Worm (Caenorhabditis elegans) whole organism, late embryonic: ENCODE results near the gene lst-4.

Source experiments
- C08G9.2 ChIP-seq: sonication (generic microtip); optimal IDR thresholded peaks from 2 replicates; lab custom pipeline; 2016; ENCODE audit warnings: mild to moderate bottlenecking, missing genetic modification characterization, moderate library complexity, missing compliant biosample characterization
- C38D4.7 ChIP-seq: fragments of 200-800 bp; sonication (Bioruptor generic); optimal IDR thresholded peaks from 2 replicates; lab custom pipeline; 2018; ENCODE audit warnings: mild to moderate bottlenecking, missing genetic modification characterization, moderate library complexity, missing compliant biosample characterization
- F13H6.1 ChIP-seq: sonication (generic microtip); optimal IDR thresholded peaks from 2 replicates; lab custom pipeline; 2016; ENCODE audit warnings: missing genetic modification characterization, missing compliant biosample characterization
- K09A11.1 ChIP-seq: sonication (generic microtip); optimal IDR thresholded peaks from 2 replicates; lab custom pipeline; 2017; ENCODE audit warnings: antibody characterized with exemption, mild to moderate bottlenecking, missing genetic modification characterization, missing compliant biosample characterization; ENCODE audit not compliant: insufficient read depth
- ama-1 ChIP-seq: fragments of 150-350 bp; optimal IDR thresholded peaks from 2 replicates; lab custom pipeline; 2014
- ceh-18 ChIP-seq: sonication (generic microtip); optimal IDR thresholded peaks from 2 replicates; lab custom pipeline; 2016; ENCODE audit warnings: missing genetic modification characterization, missing compliant biosample characterization
- ceh-19 ChIP-seq: fragments of 200-800 bp; sonication (Bioruptor generic); optimal IDR thresholded peaks from 2 replicates; lab custom pipeline; 2018; ENCODE audit warnings: mild to moderate bottlenecking, missing genetic modification characterization, missing compliant biosample characterization
- ceh-2 ChIP-seq: sonication (generic microtip); optimal IDR thresholded peaks from 2 replicates; lab custom pipeline; 2016; ENCODE audit warnings: missing genotype, missing genetic modification characterization, missing compliant biosample characterization
- ceh-24 ChIP-seq: sonication (generic microtip); optimal IDR thresholded peaks from 2 replicates; lab custom pipeline; 2016; ENCODE audit warnings: mild to moderate bottlenecking, missing genetic modification characterization, missing compliant biosample characterization
- ceh-45 ChIP-seq: fragments of 200-800 bp; sonication (Bioruptor generic); IDR thresholded peaks from 2 replicates; pipeline ENCODE4 v1.3.6; 2022; ENCODE audit warnings: missing genetic modification reagents, missing genetic modification characterization, missing compliant biosample characterization
- ceh-48 ChIP-seq: sonication (generic microtip); optimal IDR thresholded peaks from 2 replicates; lab custom pipeline; 2016; ENCODE audit warnings: missing genetic modification characterization, inconsistent platforms, missing compliant biosample characterization
- dve-1 ChIP-seq: sonication (generic microtip); optimal IDR thresholded peaks from 2 replicates; lab custom pipeline; 2017; ENCODE audit warnings: antibody characterized with exemption, mild to moderate bottlenecking, missing genetic modification characterization, missing compliant biosample characterization
- elt-2 ChIP-seq: sonication (generic microtip); optimal IDR thresholded peaks from 2 replicates; lab custom pipeline; 2016; ENCODE audit warnings: missing genetic modification reagents, missing genetic modification characterization, missing compliant biosample characterization
- elt-4 ChIP-seq: sonication (generic microtip); optimal IDR thresholded peaks from 2 replicates; lab custom pipeline; 2016; ENCODE audit warnings: missing genetic modification characterization, missing compliant biosample characterization
- ets-4 ChIP-seq: sonication (generic microtip); optimal IDR thresholded peaks from 2 replicates; lab custom pipeline; 2016; ENCODE audit warnings: missing genetic modification characterization, missing compliant biosample characterization
- eyg-1 ChIP-seq: sonication (generic microtip); optimal IDR thresholded peaks from 2 replicates; lab custom pipeline; 2016; ENCODE audit warnings: missing genotype, missing genetic modification characterization, missing compliant biosample characterization
- gmeb-2 ChIP-seq: sonication (generic microtip); optimal IDR thresholded peaks from 2 replicates; lab custom pipeline; 2016; ENCODE audit warnings: missing genetic modification characterization, inconsistent platforms, missing compliant biosample characterization
- hlh-13 ChIP-seq: fragments of 200-800 bp; sonication (Bioruptor generic); optimal IDR thresholded peaks from 2 replicates; lab custom pipeline; 2018; ENCODE audit warnings: mild to moderate bottlenecking, missing genetic modification characterization, missing compliant biosample characterization
- hlh-30 ChIP-seq: sonication (generic microtip); optimal IDR thresholded peaks from 2 replicates; lab custom pipeline; 2017; ENCODE audit warnings: antibody characterized with exemption, missing genetic modification characterization, missing compliant biosample characterization; ENCODE audit not compliant: insufficient read depth
- hlh-8 ChIP-seq: sonication (generic microtip); optimal IDR thresholded peaks from 2 replicates; lab custom pipeline; 2016; ENCODE audit warnings: missing genotype, missing genetic modification characterization, missing compliant biosample characterization
- lim-6 ChIP-seq: sonication (generic microtip); optimal IDR thresholded peaks from 2 replicates; lab custom pipeline; 2016; ENCODE audit warnings: missing genetic modification characterization, missing compliant biosample characterization
- lin-11 ChIP-seq: fragments of 200-800 bp; sonication (Bioruptor generic); optimal IDR thresholded peaks from 2 replicates; lab custom pipeline; 2018; ENCODE audit warnings: mild to moderate bottlenecking, missing genetic modification characterization, missing compliant biosample characterization
- madf-2 ChIP-seq: sonication (generic microtip); optimal IDR thresholded peaks from 2 replicates; lab custom pipeline; 2017; ENCODE audit warnings: missing genetic modification characterization, missing compliant biosample characterization
- mec-3 ChIP-seq: sonication (generic microtip); optimal IDR thresholded peaks from 2 replicates; lab custom pipeline; 2016; ENCODE audit warnings: borderline replicate concordance, missing genetic modification characterization, missing compliant biosample characterization
- nfya-1 ChIP-seq: sonication (generic microtip); optimal IDR thresholded peaks from 2 replicates; lab custom pipeline; 2017; ENCODE audit warnings: missing genetic modification characterization, mild to moderate bottlenecking, missing compliant biosample characterization, antibody characterized with exemption, moderate library complexity
- nhr-11 ChIP-seq: fragments of 150-350 bp; optimal IDR thresholded peaks from 2 replicates; lab custom pipeline; 2014; ENCODE audit warnings: missing biosample characterization, missing genetic modification characterization
- nhr-232 ChIP-seq: sonication (generic microtip); optimal IDR thresholded peaks from 2 replicates; lab custom pipeline; 2016; ENCODE audit warnings: missing genetic modification characterization, missing compliant biosample characterization
- pag-3 ChIP-seq: sonication (generic microtip); optimal IDR thresholded peaks from 2 replicates; lab custom pipeline; 2016; ENCODE audit warnings: missing compliant biosample characterization, missing genetic modification characterization, borderline replicate concordance
- pat-9 ChIP-seq: fragments of 200-800 bp; sonication (Bioruptor generic); optimal IDR thresholded peaks from 2 replicates; lab custom pipeline; 2018; ENCODE audit warnings: mild to moderate bottlenecking, missing genetic modification characterization, moderate library complexity, missing compliant biosample characterization
- pha-2 ChIP-seq: sonication (generic microtip); optimal IDR thresholded peaks from 2 replicates; lab custom pipeline; 2017; ENCODE audit warnings: mild to moderate bottlenecking, missing genetic modification characterization, missing compliant biosample characterization
- pha-4 ChIP-seq: fragments of 150-350 bp; optimal IDR thresholded peaks from 2 replicates; lab custom pipeline; 2018; ENCODE audit warnings: missing biosample characterization, missing genetic modification reagents, missing genetic modification characterization
- pqm-1 ChIP-seq: sonication (generic microtip); optimal IDR thresholded peaks from 2 replicates; lab custom pipeline; 2016; ENCODE audit warnings: missing genetic modification characterization, missing compliant biosample characterization
- ref-2 ChIP-seq: sonication (generic microtip); optimal IDR thresholded peaks from 2 replicates; lab custom pipeline; 2016; ENCODE audit warnings: missing genetic modification characterization, missing compliant biosample characterization
- sox-2 ChIP-seq: fragments of 200-800 bp; sonication (Bioruptor generic); IDR thresholded peaks from 2 replicates; pipeline ENCODE4 v1.3.6; 2022; ENCODE audit warnings: missing genetic modification reagents, missing genetic modification characterization, missing compliant biosample characterization
- sox-4 ChIP-seq: sonication (generic microtip); optimal IDR thresholded peaks from 2 replicates; lab custom pipeline; 2017; ENCODE audit warnings: mild to moderate bottlenecking, missing genetic modification characterization, inconsistent platforms, missing compliant biosample characterization
- syd-9 ChIP-seq: sonication (generic microtip); optimal IDR thresholded peaks from 2 replicates; lab custom pipeline; 2016; ENCODE audit warnings: mild to moderate bottlenecking, missing genetic modification characterization, moderate library complexity, missing compliant biosample characterization
- tbx-2 ChIP-seq: sonication (generic microtip); optimal IDR thresholded peaks from 2 replicates; lab custom pipeline; 2016; ENCODE audit warnings: missing genetic modification characterization, missing compliant biosample characterization
- tbx-7 ChIP-seq: sonication (generic microtip); optimal IDR thresholded peaks from 2 replicates; lab custom pipeline; 2016; ENCODE audit warnings: missing genotype, missing genetic modification characterization, missing compliant biosample characterization
- ttx-3 ChIP-seq: sonication (generic microtip); optimal IDR thresholded peaks from 2 replicates; lab custom pipeline; 2016; ENCODE audit warnings: missing genetic modification reagents, missing genetic modification characterization, missing compliant biosample characterization
- unc-3 ChIP-seq, 2 experiments: fragments of 200-800 bp in 1 of 2; sonication (Bioruptor generic) in 1 of 2; sonication (generic microtip) in 1 of 2; conservative IDR thresholded peaks in 1 of 2; optimal IDR thresholded peaks in 1 of 2; 2 replicates each; pipeline versions ENCODE4 v1.3.6 to Lab custom; 2016 to 2022; ENCODE audit warnings: missing compliant biosample characterization in 2 of 2, missing genetic modification characterization in 2 of 2, missing genetic modification reagents in 1 of 2
- unc-42 ChIP-seq: sonication (generic microtip); optimal IDR thresholded peaks from 2 replicates; lab custom pipeline; 2016; ENCODE audit warnings: missing genotype, missing genetic modification characterization, missing compliant biosample characterization
- unc-55 ChIP-seq: sonication (generic microtip); optimal IDR thresholded peaks from 2 replicates; lab custom pipeline; 2017; ENCODE audit warnings: missing biosample characterization, missing genetic modification reagents, missing genetic modification characterization
- unc-86 ChIP-seq: sonication (generic microtip); optimal IDR thresholded peaks from 2 replicates; lab custom pipeline; 2016; ENCODE audit warnings: missing genetic modification characterization, missing compliant biosample characterization
- ztf-16 ChIP-seq: sonication (generic microtip); optimal IDR thresholded peaks from 2 replicates; lab custom pipeline; 2017; ENCODE audit warnings: missing genetic modification characterization, missing compliant biosample characterization

lst-4 gene

ce11 chrIV:14043680-14044079, 26.0 kb downstream of the lst-4 start, which contains the start of gene Y37A1B.7:
Gene Y37A1B.7, minus strand, starts transcription at chrIV:14043780.
- no peak for TF ChIP-seq ref-2 (tag; lab: Kevin White, UChicago)
- no peak for TF ChIP-seq madf-2 (tag; lab: Kevin White, UChicago)
- no peak for TF ChIP-seq ztf-16 (tag; lab: Kevin White, UChicago)
- no peak for TF ChIP-seq pag-3 (tag; lab: Kevin White, UChicago)
- no peak for TF ChIP-seq ceh-45 (GFP tag; lab: Robert Waterston, UW)
- no peak for TF ChIP-seq unc-55 (GFP tag; lab: Kevin White, UChicago)
- no peak for TF ChIP-seq ceh-2 (tag; lab: Kevin White, UChicago)
- TF ChIP-seq mec-3 (tag; lab: Kevin White, UChicago), result no peak
- TF ChIP-seq hlh-30 (tag; lab: Kevin White, UChicago), result no peak
- no peak for TF ChIP-seq ttx-3 (tag; lab: Kevin White, UChicago)
- TF ChIP-seq nfya-1 (tag; lab: Kevin White, UChicago), result no peak
- no peak for TF ChIP-seq unc-3 (GFP tag; conservative IDR thresholded peaks at IDR 0.05; lab: Robert Waterston, UW)
- TF ChIP-seq unc-3 (tag; optimal IDR thresholded peaks at IDR 0.05; lab: Kevin White, UChicago), result no peak
- no peak for TF ChIP-seq F13H6.1
- TF ChIP-seq gmeb-2, result no peak
- no peak for TF ChIP-seq sox-4
- TF ChIP-seq C08G9.2, result no peak
- TF ChIP-seq dve-1 (tag; lab: Kevin White, UChicago), result no peak
- no peak for TF ChIP-seq ama-1
- TF ChIP-seq eyg-1, result no peak
- TF ChIP-seq unc-86 (tag; lab: Kevin White, UChicago), result no peak

- TF ChIP-seq ceh-48 (tag; lab: Kevin White, UChicago) (peak; percentile 46), F13H6.1 (no peak)
- TF ChIP-seq, all 69 proteins: peak for 1
Measured at ce11 chrIV:14034571-14034954, 35.1 kb downstream of the lst-4 start.

- TF ChIP-seq ref-2 (tag; lab: Kevin White, UChicago) (peak; percentile 89), madf-2 (tag; lab: Kevin White, UChicago) (peak; percentile 88), nhr-11 (peak; percentile 12), pqm-1 (tag; lab: Kevin White, UChicago) (peak; percentile 59), nhr-232 (tag; lab: Kevin White, UChicago) (peak; percentile 81), pha-2 (tag; lab: Kevin White, UChicago) (peak; percentile 97), pat-9 (tag; lab: Kevin White, UChicago) (peak; percentile 96), nfya-1 (tag; lab: Kevin White, UChicago) (peak; percentile 97), syd-9 (tag; lab: Kevin White, UChicago) (peak; percentile 95), K09A11.1 (tag; lab: Kevin White, UChicago) (peak; percentile 86), unc-3 (GFP tag; conservative IDR thresholded peaks at IDR 0.05; lab: Robert Waterston, UW) (peak; percentile 84), unc-3 (tag; optimal IDR thresholded peaks at IDR 0.05; lab: Kevin White, UChicago) (peak; percentile 70), hlh-30 (tag; lab: Kevin White, UChicago) (peak; percentile 76), unc-42 (tag; lab: Kevin White, UChicago) (peak; percentile 36), ama-1 (peak; percentile 100), mec-3 (tag; lab: Kevin White, UChicago) (no peak), ceh-18 (tag; lab: Kevin White, UChicago) (peak; percentile 83), hlh-8 (tag; lab: Kevin White, UChicago) (peak; percentile 83), sox-2 (GFP tag; lab: Robert Waterston, UW) (peak; percentile 87), elt-4 (tag; lab: Kevin White, UChicago) (peak; percentile 70), gmeb-2 (peak; percentile 95), ceh-24 (tag; lab: Kevin White, UChicago) (peak; percentile 87), unc-55 (GFP tag; lab: Kevin White, UChicago) (peak; percentile 29), lin-11 (tag; lab: Kevin White, UChicago) (peak; percentile 89), dve-1 (tag; lab: Kevin White, UChicago) (peak; percentile 75), elt-2 (peak; percentile 95), pha-4 (no peak), sox-4 (peak; percentile 93), lim-6 (peak; percentile 74), ttx-3 (tag; lab: Kevin White, UChicago) (peak; percentile 75), ets-4 (tag; lab: Kevin White, UChicago) (no peak), tbx-2 (tag; lab: Kevin White, UChicago) (peak; percentile 96), hlh-13 (GFP tag; lab: Kevin White, UChicago) (peak; percentile 73), C38D4.7 (peak; percentile 95), tbx-7 (tag; lab: Kevin White, UChicago) (peak; percentile 80), ceh-19 (GFP tag; lab: Kevin White, UChicago) (peak; percentile 93)
Measured at ce11 chrIV:14033752-14034570, 35.7 kb downstream of the lst-4 start.
